Worm (Caenorhabditis elegans): ENCODE data around the gene F16B3.3.

DNA sequence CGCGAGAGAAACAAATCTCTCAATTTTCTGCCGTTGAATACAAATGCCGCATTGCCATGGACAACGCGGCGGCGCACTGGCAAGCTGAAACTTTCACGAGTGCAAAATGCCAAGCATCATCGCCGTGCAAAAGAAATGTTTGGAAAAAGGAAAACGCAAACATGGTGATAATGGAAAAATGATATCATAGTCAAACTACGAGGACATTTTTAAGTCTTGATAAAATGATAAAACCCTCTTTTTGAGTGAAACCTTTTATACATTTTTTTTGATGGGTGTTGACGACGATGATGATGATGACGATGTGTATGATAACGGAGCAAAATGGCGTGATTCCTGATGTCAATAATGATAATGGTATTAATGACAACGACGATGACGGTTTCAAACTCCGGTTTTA lies 30.4 kb downstream of the F16B3.3 start:
- TF ChIP-seq nhr-237 (tag; optimal IDR thresholded peaks at IDR 0.05) (no peak), sem-2 (GFP tag; optimal IDR thresholded peaks at IDR 0.05) (no peak), nhr-12 (tag; optimal IDR thresholded peaks at IDR 0.05) (no peak)

All from whole organism, mixed stage, embryonic.